Fruit fly (Drosophila melanogaster) whole organism, prepupa: Measurements from ENCODE around the gene Fmr1.

ENCODE experiments used
- Blimp-1 ChIP-seq: fragments of 200-800 bp; sonication (Bioruptor generic); optimal IDR thresholded peaks from 3 replicates; lab custom pipeline; 2017; ENCODE audit warnings: missing biosample characterization, missing genetic modification characterization, mild to moderate bottlenecking, moderate library complexity, missing genetic modification reagents
- CG10631 ChIP-seq: fragments of 200-800 bp; sonication (Bioruptor generic); optimal IDR thresholded peaks from 2 replicates; lab custom pipeline; 2016; ENCODE audit warnings: missing biosample characterization, missing genetic modification characterization
- CG3919 ChIP-seq: fragments of 200-800 bp; sonication (Bioruptor generic); optimal IDR thresholded peaks from 3 replicates; lab custom pipeline; 2016; ENCODE audit warnings: missing biosample characterization, missing genetic modification characterization
- Eip75B ChIP-seq: fragments of 200-800 bp; sonication (Bioruptor generic); optimal IDR thresholded peaks from 3 replicates; lab custom pipeline; 2016; ENCODE audit warnings: missing biosample characterization, missing genetic modification characterization
- Gug ChIP-seq: fragments of 200-800 bp; sonication (Bioruptor generic); IDR thresholded peaks from 2 replicates; pipeline ENCODE4 v1.3.6; 2022; ENCODE audit warnings: missing biosample characterization, missing genetic modification characterization
- Lpt ChIP-seq: fragments of 200-800 bp; sonication (Bioruptor generic); optimal IDR thresholded peaks from 3 replicates; lab custom pipeline; 2016; ENCODE audit warnings: missing biosample characterization, missing genetic modification characterization
- Sox102F ChIP-seq: fragments of 200-800 bp; sonication (Bioruptor generic); optimal IDR thresholded peaks from 2 replicates; lab custom pipeline; 2016; ENCODE audit warnings: missing biosample characterization, mild to moderate bottlenecking, missing genetic modification characterization
- achi ChIP-seq: fragments of 200-800 bp; sonication (Bioruptor generic); optimal IDR thresholded peaks from 3 replicates; lab custom pipeline; 2016; ENCODE audit warnings: missing biosample characterization, missing genetic modification characterization
- lz ChIP-seq: fragments of 200-800 bp; sonication (Bioruptor generic); optimal IDR thresholded peaks from 3 replicates; lab custom pipeline; 2016; ENCODE audit warnings: missing biosample characterization, missing genetic modification characterization
- salr ChIP-seq, 2 experiments: fragments of 200-800 bp; sonication (Bioruptor generic); optimal IDR thresholded peaks; 3 replicates each; lab custom pipeline; 2016 to 2018; ENCODE audit warnings: missing biosample characterization in 2 of 2, missing genetic modification characterization in 2 of 2, mild to moderate bottlenecking in 1 of 2
- ss ChIP-seq, 2 experiments: fragments of 200-800 bp; sonication (Bioruptor generic); optimal IDR thresholded peaks; 2 replicates in 1 of 2; 3 replicates in 1 of 2; lab custom pipeline; 2017 to 2018; ENCODE audit warnings: mild to moderate bottlenecking in 2 of 2, missing biosample characterization in 2 of 2, missing genetic modification characterization in 2 of 2, moderate library complexity in 1 of 2
- svp ChIP-seq: fragments of 200-800 bp; sonication (Bioruptor generic); peaks from one replicate; lab custom pipeline; 2016; ENCODE audit warnings: missing biosample characterization, missing genetic modification characterization

DNA sequence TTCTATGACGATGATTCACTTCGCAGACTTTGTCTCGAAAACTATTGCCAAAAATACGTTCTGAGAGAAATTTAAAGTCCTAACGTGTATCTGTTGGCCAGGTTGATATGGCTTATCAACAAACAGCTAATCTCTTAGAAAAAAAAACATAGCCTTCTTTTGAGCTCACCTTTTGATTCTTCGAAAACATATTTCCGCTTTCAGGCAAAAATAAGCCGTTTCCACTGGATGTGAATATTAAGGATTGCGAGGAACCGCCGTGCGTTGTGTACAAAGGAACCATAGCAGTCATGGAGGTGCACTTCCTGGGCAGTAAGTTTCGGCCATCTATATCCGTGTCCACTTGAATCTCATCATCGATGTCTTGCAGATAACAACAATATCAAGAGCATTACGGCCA, 56.4 kb downstream of the Fmr1 start:
- TF ChIP-seq lz (GFP tag; lab: Kevin White, UChicago) (no peak), Blimp-1 (GFP tag; lab: Kevin White, UChicago) (no peak), Sox102F (GFP tag; lab: Kevin White, UChicago) (no peak), achi (GFP tag; lab: Kevin White, UChicago) (no peak), Gug (GFP tag; lab: Robert Waterston, UW) (no peak), CG10631 (no peak), salr (GFP tag; optimal IDR thresholded peaks at IDR 0.05; lab: Kevin White, UChicago) (no peak), svp (GFP tag; lab: Kevin White, UChicago) (no peak), Lpt (no peak), ss (GFP tag; optimal IDR thresholded peaks at IDR 0.05; lab: Kevin White, UChicago) (no peak), CG3919 (GFP tag; lab: Kevin White, UChicago) (no peak), Eip75B (GFP tag; lab: Kevin White, UChicago) (no peak)
